Fruit fly (Drosophila melanogaster): ENCODE measurements around the gene C15.
A peak's percentile ranks its signal among the peaks of the same experiment; 100 is the strongest.

C15 gene

dm6 chr3R:21493580-21494257 lies 6.1 kb upstream of the C15 start (continued):
- TF ChIP-seq Trl (optimal IDR thresholded peaks at IDR 0.05) (no peak), Trl (GFP tag; optimal IDR thresholded peaks at IDR 0.05) (no peak), fd3F (GFP tag; optimal IDR thresholded peaks at IDR 0.05) (no peak), pho (GFP tag; optimal IDR thresholded peaks at IDR 0.05) (no peak), lilli (GFP tag; optimal IDR thresholded peaks at IDR 0.05) (no peak), jing (GFP tag; optimal IDR thresholded peaks at IDR 0.05) (no peak), Tbp (GFP tag; optimal IDR thresholded peaks at IDR 0.05) (no peak), Blimp-1 (GFP tag; optimal IDR thresholded peaks at IDR 0.05) (peak; percentile 63), MESR4 (GFP tag; optimal IDR thresholded peaks at IDR 0.05) (no peak), Deaf1 (tag; optimal IDR thresholded peaks at IDR 0.05) (no peak), pzg (GFP tag; optimal IDR thresholded peaks at IDR 0.05) (no peak), Bgb (GFP tag; IDR thresholded peaks at IDR 0.05; ENCODE audit: partially characterized antibody) (no peak), tio (GFP tag; optimal IDR thresholded peaks at IDR 0.05) (no peak), grau (tag; optimal IDR thresholded peaks at IDR 0.05) (no peak), chif (GFP tag; optimal IDR thresholded peaks at IDR 0.05) (peak; percentile 20 to 28), Dek (tag; optimal IDR thresholded peaks at IDR 0.05) (no peak), Dip3 (GFP tag; optimal IDR thresholded peaks at IDR 0.05) (no peak), Eip74EF (GFP tag; optimal IDR thresholded peaks at IDR 0.05) (peak in 1 of 2 experiments; percentile 26), dmrt99B (tag; optimal IDR thresholded peaks at IDR 0.05) (peak; percentile 75), Usf (GFP tag; optimal IDR thresholded peaks at IDR 0.05) (no peak), E2f1 (GFP tag; IDR thresholded peaks at IDR 0.05) (peak; percentile 34), dan (GFP tag; IDR thresholded peaks at IDR 0.05) (no peak), nmo (GFP tag; optimal IDR thresholded peaks at IDR 0.05) (peak; percentile 74), peb (GFP tag; IDR thresholded peaks at IDR 0.05) (peak; percentile 20; the same call in 1 of the 2 replicates), zfh2 (GFP tag; optimal IDR thresholded peaks at IDR 0.05) (no peak), Xbp1 (GFP tag; optimal IDR thresholded peaks at IDR 0.05) (peak; percentile 47), Oaz (GFP tag; IDR thresholded peaks at IDR 0.05) (0 out of 2 replicates have a peak, but pooled peaks have one; percentile 27), amos (GFP tag; IDR thresholded peaks at IDR 0.05; ENCODE audit: partially characterized antibody) (no peak), CG15696 (tag; optimal IDR thresholded peaks at IDR 0.05) (peak; percentile 32), CG12219 (GFP tag; optimal IDR thresholded peaks at IDR 0.05) (no peak), twi (tag; optimal IDR thresholded peaks at IDR 0.05) (peak; percentile 18), dysf (GFP tag; IDR thresholded peaks at IDR 0.05) (peak; percentile 30; the same call in 1 of the 3 replicates), aop (GFP tag; IDR thresholded peaks at IDR 0.05) (no peak), CG9817 (tag; optimal IDR thresholded peaks at IDR 0.05) (no peak), Bteb2 (GFP tag; optimal IDR thresholded peaks at IDR 0.05) (no peak), crc (GFP tag; optimal IDR thresholded peaks at IDR 0.05) (no peak), her (GFP tag; optimal IDR thresholded peaks at IDR 0.05) (no peak), CG10543 (GFP tag; optimal IDR thresholded peaks at IDR 0.05) (no peak)

dm6 chr3R:21501263-21501824 lies 1.6 kb downstream of the C15 start:
- TF ChIP-seq scrt (GFP tag; optimal IDR thresholded peaks at IDR 0.05) (no peak), pum (GFP tag; optimal IDR thresholded peaks at IDR 0.05) (no peak), CG10147 (GFP tag; optimal IDR thresholded peaks at IDR 0.05) (no peak), gsb-n (tag; optimal IDR thresholded peaks at IDR 0.05) (no peak), Aef1 (GFP tag; IDR thresholded peaks at IDR 0.05) (no peak), CG43689 (GFP tag; IDR thresholded peaks at IDR 0.05) (no peak), CG11504 (tag; optimal IDR thresholded peaks at IDR 0.05) (no peak), caup (GFP tag; optimal IDR thresholded peaks at IDR 0.05; ENCODE audit: severe bottlenecking) (no peak), Lhr (GFP tag; optimal IDR thresholded peaks at IDR 0.05) (no peak), run (tag; optimal IDR thresholded peaks at IDR 0.05) (peak; percentile 58), abd-A (tag; optimal IDR thresholded peaks at IDR 0.05) (peak; percentile 90), dysf (GFP tag; IDR thresholded peaks at IDR 0.05) (no peak), CG4820 (GFP tag; optimal IDR thresholded peaks at IDR 0.05) (no peak), chif (GFP tag; optimal IDR thresholded peaks at IDR 0.05) (no peak), pros (GFP tag; optimal IDR thresholded peaks at IDR 0.05) (peak; percentile 5)
